Worm (Caenorhabditis elegans): ENCODE results near the gene mstr-2.

Gene mstr-2

DNA sequence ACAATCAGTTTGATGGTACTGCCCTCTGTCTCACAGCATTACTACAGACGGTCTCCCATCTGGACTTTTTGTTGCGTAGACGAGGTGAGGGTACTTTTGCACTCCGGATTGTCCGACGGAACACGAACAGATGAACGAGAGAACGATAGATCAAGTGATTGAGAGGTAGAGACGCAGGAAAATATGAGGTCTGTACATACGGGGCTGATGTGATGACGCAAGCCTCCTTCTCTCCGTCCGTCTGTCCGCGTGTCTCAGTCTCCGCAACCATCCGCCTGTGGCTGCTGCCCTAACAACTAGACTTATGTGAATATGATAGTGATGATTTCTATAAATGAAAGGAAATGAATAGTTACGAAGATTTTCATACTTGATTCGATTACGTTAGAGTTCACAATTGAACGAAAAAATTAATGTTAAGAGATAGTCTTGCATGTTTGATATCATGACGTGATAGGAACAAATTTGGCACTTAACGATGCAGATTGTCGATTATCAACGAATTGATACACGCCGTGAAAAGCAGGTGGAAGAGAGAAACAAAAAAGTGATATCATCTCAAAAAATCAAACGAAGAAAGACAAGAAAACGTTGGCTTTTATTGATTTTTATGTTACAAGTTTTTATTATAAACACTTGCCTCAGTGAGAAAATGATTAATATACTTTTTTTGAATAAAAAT lies 33.8 kb downstream of the mstr-2 start:
- TF ChIP-seq unc-62 (GFP tag; optimal IDR thresholded peaks at IDR 0.05) = no peak
- TF ChIP-seq nhr-80 (tag; optimal IDR thresholded peaks at IDR 0.05) = peak; percentile 61
- peak; percentile 94 for TF ChIP-seq atf-7 (tag; optimal IDR thresholded peaks at IDR 0.05)
- no peak for TF ChIP-seq pha-4 (tag; optimal IDR thresholded peaks at IDR 0.05)
- TF ChIP-seq rcor-1 (GFP tag; IDR thresholded peaks at IDR 0.05) = no peak
- TF ChIP-seq ztf-22 (GFP tag; optimal IDR thresholded peaks at IDR 0.05) = no peak
- TF ChIP-seq lag-1 (GFP tag; IDR thresholded peaks at IDR 0.05) = no peak
- TF ChIP-seq ceh-91 (GFP tag; IDR thresholded peaks at IDR 0.05) = no peak
- no peak for TF ChIP-seq him-1 (tag; optimal IDR thresholded peaks at IDR 0.05)
- TF ChIP-seq aptf-2 (GFP tag; conservative IDR thresholded peaks at IDR 0.05) = no peak
- no peak for TF ChIP-seq F55B11.4 (tag; optimal IDR thresholded peaks at IDR 0.05; ENCODE audit: borderline replicate concordance, insufficient read depth)
- no peak for TF ChIP-seq tbx-9 (tag; optimal IDR thresholded peaks at IDR 0.05; ENCODE audit: borderline replicate concordance)
- no peak for TF ChIP-seq Y56A3A.18 (GFP tag; IDR thresholded peaks at IDR 0.05)
- TF ChIP-seq mxl-1 (tag; optimal IDR thresholded peaks at IDR 0.05) = no peak
- no peak for TF ChIP-seq chd-7 (tag; optimal IDR thresholded peaks at IDR 0.05)
- no peak for TF ChIP-seq Y53F4B.3 (GFP tag; IDR thresholded peaks at IDR 0.05)
- peak; percentile 48; the same call in 1 of the 2 replicates for TF ChIP-seq nfyb-1 (GFP tag; IDR thresholded peaks at IDR 0.05)
- no peak for TF ChIP-seq T07F8.4 (tag; optimal IDR thresholded peaks at IDR 0.05)
- TF ChIP-seq K11D2.4 (GFP tag; IDR thresholded peaks at IDR 0.05) = no peak
- TF ChIP-seq ztf-3 (GFP tag; optimal IDR thresholded peaks at IDR 0.05) = no peak
- TF ChIP-seq rec-8 (tag; optimal IDR thresholded peaks at IDR 0.05) = no peak
- no peak for TF ChIP-seq K12H6.12 (tag; optimal IDR thresholded peaks at IDR 0.05)
- TF ChIP-seq fkh-3 (tag; optimal IDR thresholded peaks at IDR 0.05) = no peak
- no peak for TF ChIP-seq Y67H2A.10 (GFP tag; conservative IDR thresholded peaks at IDR 0.05)
- 0 out of 2 replicates have a peak, but pooled peaks have one; percentile 40 for TF ChIP-seq zfh-2 (GFP tag; conservative IDR thresholded peaks at IDR 0.05)
- no peak for TF ChIP-seq snpc-1.3 (tag; optimal IDR thresholded peaks at IDR 0.05; ENCODE audit: insufficient read depth)
- no peak for TF ChIP-seq Y95B8A.8 (GFP tag; IDR thresholded peaks at IDR 0.05)

ce11 chrIII:4504358-4504757 lies 35.4 kb downstream of the mstr-2 start:
- TF ChIP-seq attf-3 (GFP tag; conservative IDR thresholded peaks at IDR 0.05) (no peak), lin-40 (tag; optimal IDR thresholded peaks at IDR 0.05) (peak; percentile 1), hmg-1.2 (GFP tag; IDR thresholded peaks at IDR 0.05) (peak; percentile 45), cebp-1 (GFP tag; IDR thresholded peaks at IDR 0.05) (peak; percentile 62), cebp-1 (tag; optimal IDR thresholded peaks at IDR 0.05) (peak; percentile 87), mcd-1 (GFP tag; IDR thresholded peaks at IDR 0.05) (0 out of 2 replicates have a peak, but pooled peaks have one; percentile 10), dox-1 (GFP tag; IDR thresholded peaks at IDR 0.05) (peak; percentile 51; the same call in 1 of the 2 replicates), K12H6.12 (tag; optimal IDR thresholded peaks at IDR 0.05) (peak; percentile 14), ccch-3 (GFP tag; optimal IDR thresholded peaks at IDR 0.05) (no peak), chd-7 (tag; optimal IDR thresholded peaks at IDR 0.05) (peak; percentile 36), rec-8 (tag; optimal IDR thresholded peaks at IDR 0.05) (no peak), zfh-2 (GFP tag; conservative IDR thresholded peaks at IDR 0.05) (peak; percentile 62), nhr-80 (tag; optimal IDR thresholded peaks at IDR 0.05) (peak; percentile 73), atf-7 (tag; optimal IDR thresholded peaks at IDR 0.05) (peak; percentile 27), attf-5 (GFP tag; optimal IDR thresholded peaks at IDR 0.05) (peak; percentile 33)
